Worm (Caenorhabditis elegans): ENCODE results near the gene T02B11.3.

T02B11.3 gene

DNA sequence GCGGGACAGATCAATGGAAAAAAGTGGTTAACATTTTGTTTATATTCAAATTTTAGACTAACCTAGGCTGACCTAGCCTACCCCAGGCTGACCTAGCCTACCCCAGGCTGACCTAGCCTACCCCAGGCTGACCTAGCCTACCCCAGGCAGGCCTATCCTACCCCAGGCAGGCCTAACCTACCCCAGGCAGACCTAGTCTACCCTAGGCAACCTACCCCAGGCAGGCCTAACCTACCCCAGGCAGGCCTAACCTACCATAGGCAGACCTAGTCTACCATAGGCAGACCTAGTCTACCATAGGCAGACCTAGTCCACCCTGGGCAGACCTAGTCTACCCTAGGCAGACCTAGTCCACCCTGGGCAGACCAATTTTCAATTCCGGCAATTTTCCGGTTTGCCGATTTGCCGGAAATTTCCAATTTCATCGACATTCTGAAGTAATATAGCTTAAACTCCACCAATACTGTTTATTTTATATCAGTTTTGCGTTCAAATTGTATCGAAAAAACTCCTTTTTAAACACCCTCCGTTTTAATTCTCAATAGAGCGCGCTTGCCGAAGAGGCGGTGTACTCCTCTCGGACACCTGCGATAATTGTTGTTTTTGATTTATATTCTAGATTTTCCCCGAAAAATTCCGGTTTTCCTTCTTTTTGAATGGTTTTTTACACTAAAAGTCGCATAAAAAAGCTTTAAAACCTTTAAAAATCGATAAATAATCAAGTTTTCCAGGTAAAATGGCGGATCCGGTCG, 37.8 kb upstream of the T02B11.3 start, which contains the start of gene trm-2A:
TSS of gene trm-2A (plus strand) at position 732 of the 752 bp plus-strand sequence.
- TF ChIP-seq fkh-2 (tag; optimal IDR thresholded peaks at IDR 0.05) (no peak), eor-1 (tag; optimal IDR thresholded peaks at IDR 0.05) (no peak), skn-1 (tag; optimal IDR thresholded peaks at IDR 0.05) (peak; percentile 34), nhr-23 (tag; optimal IDR thresholded peaks at IDR 0.05) (peak; percentile 85), nfya-1 (tag; optimal IDR thresholded peaks at IDR 0.05; ENCODE audit: insufficient read depth) (peak; percentile 81), snpc-4 (tag; optimal IDR thresholded peaks at IDR 0.05) (peak; percentile 70), nhr-25 (tag; optimal IDR thresholded peaks at IDR 0.05) (peak; percentile 56), unc-39 (tag; optimal IDR thresholded peaks at IDR 0.05) (no peak), zag-1 (tag; optimal IDR thresholded peaks at IDR 0.05) (no peak), egl-5 (tag; optimal IDR thresholded peaks at IDR 0.05) (no peak), hmg-11 (tag; optimal IDR thresholded peaks at IDR 0.05) (peak; percentile 58), tbx-2 (tag; optimal IDR thresholded peaks at IDR 0.05) (peak; percentile 4), jun-1 (tag; optimal IDR thresholded peaks at IDR 0.05) (no peak), pqm-1 (tag; optimal IDR thresholded peaks at IDR 0.05) (peak; percentile 24), elt-2 (tag; optimal IDR thresholded peaks at IDR 0.05) (peak; percentile 33), lin-15B (tag; optimal IDR thresholded peaks at IDR 0.05) (peak; percentile 74), sea-2 (GFP tag; optimal IDR thresholded peaks at IDR 0.05) (no peak), R02D3.7 (tag; optimal IDR thresholded peaks at IDR 0.05) (peak; percentile 37), ama-1 (optimal IDR thresholded peaks at IDR 0.05) (peak; percentile 50), lin-39 (tag; optimal IDR thresholded peaks at IDR 0.05) (peak; percentile 66), fkh-10 (GFP tag; optimal IDR thresholded peaks at IDR 0.05) (peak; percentile 38), ZK546.5 (tag; optimal IDR thresholded peaks at IDR 0.05) (no peak), pha-4 (tag; optimal IDR thresholded peaks at IDR 0.05) (peak; percentile 91), nhr-43 (tag; optimal IDR thresholded peaks at IDR 0.05; ENCODE audit: poor library complexity, severe bottlenecking) (peak; percentile 43), ceh-9 (tag; optimal IDR thresholded peaks at IDR 0.05) (no peak), ceh-28 (tag; optimal IDR thresholded peaks at IDR 0.05) (peak; percentile 47), ceh-16 (tag; optimal IDR thresholded peaks at IDR 0.05) (no peak), ceh-82 (tag; optimal IDR thresholded peaks at IDR 0.05) (peak; percentile 8)

DNA sequence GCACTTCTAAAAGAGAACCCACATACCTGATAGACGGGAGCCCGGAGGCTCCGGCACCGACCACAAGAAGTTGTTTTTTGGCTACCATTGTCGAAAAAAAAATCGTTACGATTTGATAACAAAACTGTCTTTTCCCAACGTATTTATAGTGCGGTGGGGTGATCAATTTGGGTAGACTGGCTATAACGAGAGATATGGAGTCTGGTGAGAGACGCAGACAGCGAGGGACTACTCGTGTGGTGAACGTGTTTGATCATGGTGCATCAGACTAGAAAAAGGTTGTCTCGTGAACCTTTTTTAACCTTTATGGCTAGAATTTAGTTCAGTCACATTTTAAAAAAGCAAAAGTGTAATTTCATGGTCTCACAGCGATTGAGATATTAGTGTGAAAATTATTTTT, 36.8 kb upstream of the T02B11.3 start, which contains the start of gene fmo-5:
TSS of gene fmo-5 (minus strand) at position 206 of the 400 bp plus-strand sequence.
- peak; percentile 59 for TF ChIP-seq elt-2 (tag; optimal IDR thresholded peaks at IDR 0.05)
- no peak for TF ChIP-seq nhr-12 (tag; optimal IDR thresholded peaks at IDR 0.05)
- no peak for TF ChIP-seq nhr-77 (tag; optimal IDR thresholded peaks at IDR 0.05)
- TF ChIP-seq pqm-1 (tag; optimal IDR thresholded peaks at IDR 0.05) = peak; percentile 42
- no peak for TF ChIP-seq fos-1 (tag; optimal IDR thresholded peaks at IDR 0.05)
- no peak for TF ChIP-seq ceh-16 (tag; optimal IDR thresholded peaks at IDR 0.05)
- TF ChIP-seq nhr-43 (tag; optimal IDR thresholded peaks at IDR 0.05; ENCODE audit: poor library complexity, severe bottlenecking) = peak; percentile 52
- no peak for TF ChIP-seq elt-3 (tag; optimal IDR thresholded peaks at IDR 0.05)
- TF ChIP-seq skn-1 (tag; optimal IDR thresholded peaks at IDR 0.05) = no peak
- TF ChIP-seq nhr-28 (tag; optimal IDR thresholded peaks at IDR 0.05) = no peak
- TF ChIP-seq R02D3.7 (tag; optimal IDR thresholded peaks at IDR 0.05) = no peak
- TF ChIP-seq mdl-1 (tag; optimal IDR thresholded peaks at IDR 0.05) = peak; percentile 51
- TF ChIP-seq lin-39 (tag; optimal IDR thresholded peaks at IDR 0.05) = no peak
- TF ChIP-seq jun-1 (tag; optimal IDR thresholded peaks at IDR 0.05) = no peak
- no peak for TF ChIP-seq elt-1 (tag; optimal IDR thresholded peaks at IDR 0.05)
- TF ChIP-seq lsy-12 (tag; optimal IDR thresholded peaks at IDR 0.05) = no peak
- TF ChIP-seq ama-1 (optimal IDR thresholded peaks at IDR 0.05) = no peak
- TF ChIP-seq fkh-10 (GFP tag; optimal IDR thresholded peaks at IDR 0.05) = no peak
- peak; percentile 30 for TF ChIP-seq nhr-25 (tag; optimal IDR thresholded peaks at IDR 0.05)
- TF ChIP-seq sea-2 (GFP tag; optimal IDR thresholded peaks at IDR 0.05) = no peak
- no peak for TF ChIP-seq unc-39 (tag; optimal IDR thresholded peaks at IDR 0.05)
- TF ChIP-seq ztf-4 (tag; optimal IDR thresholded peaks at IDR 0.05) = no peak
- peak; percentile 5 for TF ChIP-seq lin-15B (tag; optimal IDR thresholded peaks at IDR 0.05)
- peak; percentile 10 for TF ChIP-seq nhr-23 (tag; optimal IDR thresholded peaks at IDR 0.05)
- TF ChIP-seq mml-1 (tag; optimal IDR thresholded peaks at IDR 0.05) = no peak
- no peak for TF ChIP-seq nfya-1 (tag; optimal IDR thresholded peaks at IDR 0.05; ENCODE audit: insufficient read depth)
- peak; percentile 31 for TF ChIP-seq nhr-76 (tag; optimal IDR thresholded peaks at IDR 0.05)
- TF ChIP-seq pha-4 (tag; optimal IDR thresholded peaks at IDR 0.05) = no peak
- no peak for TF ChIP-seq ceh-9 (tag; optimal IDR thresholded peaks at IDR 0.05)
- no peak for TF ChIP-seq nhr-237 (tag; optimal IDR thresholded peaks at IDR 0.05)
- no peak for TF ChIP-seq daf-12 (tag; optimal IDR thresholded peaks at IDR 0.05)
- no peak for TF ChIP-seq nhr-67 (tag; optimal IDR thresholded peaks at IDR 0.05)
- TF ChIP-seq fkh-2 (tag; optimal IDR thresholded peaks at IDR 0.05) = no peak
- TF ChIP-seq ceh-82 (tag; optimal IDR thresholded peaks at IDR 0.05) = no peak
